Fruit fly (Drosophila melanogaster) whole organism, pupa: Measurements from ENCODE around the gene rictor.

Source experiments
- CG34367 ChIP-seq: fragments of 200-800 bp; sonication (Bioruptor generic); optimal IDR thresholded peaks from 2 replicates; lab custom pipeline; 2018; ENCODE audit warnings: missing biosample characterization, mild to moderate bottlenecking, missing genetic modification characterization
- CG8159 ChIP-seq: fragments of 200-800 bp; sonication (Bioruptor generic); optimal IDR thresholded peaks from 3 replicates; lab custom pipeline; 2018; ENCODE audit warnings: missing biosample characterization, mild to moderate bottlenecking, missing genetic modification characterization, moderate library complexity
- CG8301 ChIP-seq: fragments of 200-800 bp; sonication (Bioruptor generic); optimal IDR thresholded peaks from 2 replicates; lab custom pipeline; 2018; ENCODE audit warnings: missing biosample characterization, mild to moderate bottlenecking, missing genetic modification characterization

dm6 chrX:19291780-19292605 is 31.0 kb upstream of the rictor start:
- TF ChIP-seq CG8301 (tag; lab: Kevin White, UChicago) (no peak), CG34367 (no peak), CG8159 (tag; lab: Kevin White, UChicago) (no peak)
